Fruit fly (Drosophila melanogaster): ENCODE data around the gene Idi.

- TF ChIP-seq Gug (GFP tag; IDR thresholded peaks at IDR 0.05) = no peak
- TF ChIP-seq CG10669 (GFP tag; optimal IDR thresholded peaks at IDR 0.05) = no peak
- no peak for TF ChIP-seq CG10631 (GFP tag; optimal IDR thresholded peaks at IDR 0.05)
- no peak for TF ChIP-seq Lpt (GFP tag; optimal IDR thresholded peaks at IDR 0.05)
- TF ChIP-seq CG6854 (GFP tag; optimal IDR thresholded peaks at IDR 0.05) = no peak
- no peak for TF ChIP-seq Hr4 (GFP tag; optimal IDR thresholded peaks at IDR 0.05)
- no peak for TF ChIP-seq Met (GFP tag; optimal IDR thresholded peaks at IDR 0.05)
- no peak for TF ChIP-seq CG6808 (GFP tag; optimal IDR thresholded peaks at IDR 0.05)
- no peak for TF ChIP-seq dsx (GFP tag; optimal IDR thresholded peaks at IDR 0.05; ENCODE audit: poor library complexity, severe bottlenecking)
- TF ChIP-seq CG6276 (GFP tag; optimal IDR thresholded peaks at IDR 0.05) = no peak
- TF ChIP-seq Eip75B (GFP tag; optimal IDR thresholded peaks at IDR 0.05) = no peak
- TF ChIP-seq CG9139 (GFP tag; optimal IDR thresholded peaks at IDR 0.05) = no peak
- TF ChIP-seq Eip93F (GFP tag; optimal IDR thresholded peaks at IDR 0.05) = no peak
Observed at dm6 chr3R:21245846-21246245, 24.1 kb upstream of the Idi start.
